Worm (Caenorhabditis elegans) whole organism, early embryonic: ENCODE data around the gene zig-6.

ENCODE experiments used
- B0310.2 ChIP-seq: sonication (generic microtip); optimal IDR thresholded peaks from 2 replicates; lab custom pipeline; 2016; ENCODE audit warnings: mild to moderate bottlenecking, missing genetic modification characterization, missing compliant biosample characterization
- F13C5.2 ChIP-seq: sonication (generic microtip); optimal IDR thresholded peaks from 2 replicates; lab custom pipeline; 2017; ENCODE audit warnings: mild to moderate bottlenecking, missing genetic modification characterization, inconsistent platforms, missing compliant biosample characterization
- aly-1 ChIP-seq: sonication (generic microtip); optimal IDR thresholded peaks from 2 replicates; lab custom pipeline; 2016; ENCODE audit warnings: missing genetic modification characterization, missing compliant biosample characterization
- ama-1 ChIP-seq: fragments of 150-350 bp; optimal IDR thresholded peaks from 2 replicates; lab custom pipeline; 2014
- ceh-13 ChIP-seq: fragments of 200-800 bp; sonication (Bioruptor generic); optimal IDR thresholded peaks from 2 replicates; lab custom pipeline; 2018; ENCODE audit warnings: mild to moderate bottlenecking, missing genetic modification characterization, missing compliant biosample characterization
- ceh-36 ChIP-seq: sonication (generic microtip); optimal IDR thresholded peaks from 2 replicates; lab custom pipeline; 2016; ENCODE audit warnings: missing genetic modification characterization, inconsistent platforms, missing compliant biosample characterization
- ets-7 ChIP-seq: sonication (generic microtip); optimal IDR thresholded peaks from 2 replicates; lab custom pipeline; 2016; ENCODE audit warnings: missing genotype, missing genetic modification characterization, missing compliant biosample characterization
- flt-1 ChIP-seq: fragments of 200-800 bp; sonication (Bioruptor generic); IDR thresholded peaks from 2 replicates; pipeline ENCODE4 v1.3.6; 2022; ENCODE audit warnings: missing genetic modification characterization, missing compliant biosample characterization
- hmbx-1 ChIP-seq: sonication (generic microtip); optimal IDR thresholded peaks from 2 replicates; lab custom pipeline; 2016; ENCODE audit warnings: mild to moderate bottlenecking, missing genetic modification characterization, missing compliant biosample characterization
- hmg-4 ChIP-seq: fragments of 200-800 bp; sonication (Bioruptor generic); optimal IDR thresholded peaks from 2 replicates; lab custom pipeline; 2018; ENCODE audit warnings: mild to moderate bottlenecking, missing genetic modification characterization, missing compliant biosample characterization
- hnd-1 ChIP-seq: sonication (generic microtip); optimal IDR thresholded peaks from 2 replicates; lab custom pipeline; 2016; ENCODE audit warnings: missing genetic modification characterization, missing compliant biosample characterization
- pes-1 ChIP-seq: fragments of 200-800 bp; sonication (Bioruptor generic); IDR thresholded peaks from 2 replicates; pipeline ENCODE4 v1.3.6; 2022; ENCODE audit warnings: missing genetic modification reagents, missing genetic modification characterization, missing compliant biosample characterization
- scrt-1 ChIP-seq: fragments of 200-800 bp; sonication (Bioruptor generic); IDR thresholded peaks from 2 replicates; pipeline ENCODE4 v1.3.6; 2022; ENCODE audit warnings: missing genetic modification characterization, missing compliant biosample characterization
- sea-1 ChIP-seq: fragments of 200-800 bp; sonication (Bioruptor generic); conservative IDR thresholded peaks from 2 replicates; pipeline ENCODE4 v1.3.6; 2022; ENCODE audit warnings: missing genetic modification characterization, missing compliant biosample characterization
- tbx-11 ChIP-seq: fragments of 200-800 bp; sonication (Bioruptor generic); IDR thresholded peaks from 2 replicates; pipeline ENCODE4 v1.3.6; 2022; ENCODE audit warnings: missing genetic modification characterization, missing compliant biosample characterization
- tbx-37 ChIP-seq: fragments of 200-800 bp; sonication (Bioruptor generic); conservative IDR thresholded peaks from 2 replicates; pipeline ENCODE4 v1.3.6; 2022; ENCODE audit warnings: missing genetic modification reagents, missing genetic modification characterization, missing compliant biosample characterization
- tra-4 ChIP-seq: sonication (generic microtip); optimal IDR thresholded peaks from 2 replicates; lab custom pipeline; 2017; ENCODE audit warnings: missing genetic modification characterization, missing compliant biosample characterization

The zig-6 gene

ce11 chrX:5188977-5189376 lies at the start of gene zig-6:
zig-6 (minus strand) TSS chrX:5189077.
- TF ChIP-seq hmg-4 (GFP tag; lab: Kevin White, UChicago) (no peak), ceh-13 (GFP tag; lab: Kevin White, UChicago) (no peak), ama-1 (lab: Kevin White, UChicago) (no peak), sea-1 (no peak), hnd-1 (no peak), pes-1 (GFP tag; lab: Robert Waterston, UW) (no peak), hmbx-1 (no peak), ceh-36 (tag; lab: Kevin White, UChicago) (no peak), ets-7 (tag; lab: Kevin White, UChicago) (no peak), flt-1 (no peak), tbx-11 (GFP tag; lab: Robert Waterston, UW) (no peak), tbx-37 (GFP tag; lab: Robert Waterston, UW) (no peak), aly-1 (tag; lab: Kevin White, UChicago) (no peak), scrt-1 (no peak), F13C5.2 (no peak), B0310.2 (tag; lab: Kevin White, UChicago) (no peak), tra-4 (tag; lab: Kevin White, UChicago) (no peak)

ce11 chrX:5238246-5238645 lies 49.4 kb upstream of the zig-6 start:
- no peak for TF ChIP-seq ceh-36 (tag; lab: Kevin White, UChicago)
- no peak for TF ChIP-seq ceh-13 (GFP tag; lab: Kevin White, UChicago)
- no peak for TF ChIP-seq B0310.2 (tag; lab: Kevin White, UChicago)
- TF ChIP-seq tbx-37 (GFP tag; lab: Robert Waterston, UW), result no peak

ce11 chrX:5226265-5226664 lies 37.4 kb upstream of the zig-6 start, which contains the start of gene H28G03.3:
H28G03.3 (minus strand) TSS chrX:5226365.
- TF ChIP-seq hmg-4 (GFP tag; lab: Kevin White, UChicago), result no peak
- TF ChIP-seq hnd-1, result no peak
- no peak for TF ChIP-seq ets-7 (tag; lab: Kevin White, UChicago)
- TF ChIP-seq aly-1 (tag; lab: Kevin White, UChicago), result no peak
- TF ChIP-seq pes-1 (GFP tag; lab: Robert Waterston, UW), result no peak
- no peak for TF ChIP-seq flt-1

ce11 chrX:5218323-5218722 lies 29.4 kb upstream of the zig-6 start:
- no peak for TF ChIP-seq hmg-4 (GFP tag; lab: Kevin White, UChicago)
- TF ChIP-seq pes-1 (GFP tag; lab: Robert Waterston, UW), result no peak
- no peak for TF ChIP-seq tbx-11 (GFP tag; lab: Robert Waterston, UW)
- no peak for TF ChIP-seq ceh-36 (tag; lab: Kevin White, UChicago)
- no peak for TF ChIP-seq ets-7 (tag; lab: Kevin White, UChicago)
- no peak for TF ChIP-seq ceh-13 (GFP tag; lab: Kevin White, UChicago)
- TF ChIP-seq aly-1 (tag; lab: Kevin White, UChicago), result no peak
- TF ChIP-seq scrt-1, result no peak
- no peak for TF ChIP-seq sea-1
- TF ChIP-seq hnd-1, result no peak

- TF ChIP-seq tbx-11 (GFP tag; lab: Robert Waterston, UW) (no peak), ama-1 (lab: Kevin White, UChicago) (no peak), hnd-1 (no peak)
These were observed 27.2 kb upstream of the zig-6 start, which contains the start of gene hrpa-2 for ce11 chrX:5216063-5216462. hrpa-2 (plus strand) TSS chrX:5216363.

- TF ChIP-seq tbx-37 (GFP tag; lab: Robert Waterston, UW) (no peak), aly-1 (tag; lab: Kevin White, UChicago) (peak; percentile 50), hmbx-1 (no peak)
These were observed 25.9 kb upstream of the zig-6 start for ce11 chrX:5214790-5215189.

ce11 chrX:5213565-5213964 lies 24.7 kb upstream of the zig-6 start:
- no peak for TF ChIP-seq hmg-4 (GFP tag; lab: Kevin White, UChicago)
- no peak for TF ChIP-seq flt-1
- TF ChIP-seq F13C5.2, result no peak
- TF ChIP-seq tbx-37 (GFP tag; lab: Robert Waterston, UW), result no peak
- TF ChIP-seq hnd-1, result no peak
- TF ChIP-seq ets-7 (tag; lab: Kevin White, UChicago), result no peak
- TF ChIP-seq ceh-36 (tag; lab: Kevin White, UChicago), result no peak
- no peak for TF ChIP-seq pes-1 (GFP tag; lab: Robert Waterston, UW)
- no peak for TF ChIP-seq ama-1 (lab: Kevin White, UChicago)
- TF ChIP-seq tra-4 (tag; lab: Kevin White, UChicago), result no peak
- no peak for TF ChIP-seq aly-1 (tag; lab: Kevin White, UChicago)
- no peak for TF ChIP-seq sea-1
- no peak for TF ChIP-seq tbx-11 (GFP tag; lab: Robert Waterston, UW)
- TF ChIP-seq hmbx-1, result no peak
- no peak for TF ChIP-seq scrt-1
- no peak for TF ChIP-seq B0310.2 (tag; lab: Kevin White, UChicago)

- no peak for TF ChIP-seq sea-1
- TF ChIP-seq ets-7 (tag; lab: Kevin White, UChicago), result no peak
These were observed 24.2 kb upstream of the zig-6 start for ce11 chrX:5213032-5213431.
